Worm (Caenorhabditis elegans): Measurements from ENCODE around the gene C17B7.8.

Gene C17B7.8

ce11 chrV:3332023-3332422 is 7.9 kb upstream of the C17B7.8 start, which contains the start of gene C17B7.9:
Gene C17B7.9 (minus strand): TSS chrV:3332123.
- no peak for TF ChIP-seq tbx-2 (tag; optimal IDR thresholded peaks at IDR 0.05)
- TF ChIP-seq nhr-43 (tag; optimal IDR thresholded peaks at IDR 0.05; ENCODE audit: poor library complexity, severe bottlenecking) = no peak
- TF ChIP-seq pha-4 (tag; optimal IDR thresholded peaks at IDR 0.05) = no peak
- TF ChIP-seq unc-39 (tag; optimal IDR thresholded peaks at IDR 0.05) = no peak
- no peak for TF ChIP-seq egl-27 (tag; optimal IDR thresholded peaks at IDR 0.05)
- TF ChIP-seq jun-1 (tag; optimal IDR thresholded peaks at IDR 0.05) = no peak
- TF ChIP-seq fos-1 (tag; optimal IDR thresholded peaks at IDR 0.05) = no peak
- TF ChIP-seq daf-12 (tag; optimal IDR thresholded peaks at IDR 0.05) = no peak
- TF ChIP-seq nhr-11 (tag; optimal IDR thresholded peaks at IDR 0.05) = no peak
- no peak for TF ChIP-seq ceh-9 (tag; optimal IDR thresholded peaks at IDR 0.05)
- TF ChIP-seq R02D3.7 (tag; optimal IDR thresholded peaks at IDR 0.05) = no peak
- no peak for TF ChIP-seq nhr-77 (tag; optimal IDR thresholded peaks at IDR 0.05)
- no peak for TF ChIP-seq snpc-4 (tag; optimal IDR thresholded peaks at IDR 0.05)
- no peak for TF ChIP-seq ZK546.5 (tag; optimal IDR thresholded peaks at IDR 0.05)
- no peak for TF ChIP-seq nhr-23 (tag; optimal IDR thresholded peaks at IDR 0.05)
- no peak for TF ChIP-seq nhr-67 (tag; optimal IDR thresholded peaks at IDR 0.05)
- no peak for TF ChIP-seq egl-5 (tag; optimal IDR thresholded peaks at IDR 0.05)
- TF ChIP-seq mml-1 (tag; optimal IDR thresholded peaks at IDR 0.05) = no peak

- TF ChIP-seq mml-1 (tag; optimal IDR thresholded peaks at IDR 0.05) = no peak
- TF ChIP-seq nhr-28 (tag; optimal IDR thresholded peaks at IDR 0.05) = no peak
- no peak for TF ChIP-seq elt-1 (tag; optimal IDR thresholded peaks at IDR 0.05)
- no peak for TF ChIP-seq snpc-4 (tag; optimal IDR thresholded peaks at IDR 0.05)
- no peak for TF ChIP-seq jun-1 (tag; optimal IDR thresholded peaks at IDR 0.05)
- no peak for TF ChIP-seq nfya-1 (tag; optimal IDR thresholded peaks at IDR 0.05; ENCODE audit: insufficient read depth)
- TF ChIP-seq egl-27 (tag; optimal IDR thresholded peaks at IDR 0.05) = no peak
- no peak for TF ChIP-seq nhr-25 (tag; optimal IDR thresholded peaks at IDR 0.05)
- no peak for TF ChIP-seq mdl-1 (tag; optimal IDR thresholded peaks at IDR 0.05)
- no peak for TF ChIP-seq sea-2 (GFP tag; optimal IDR thresholded peaks at IDR 0.05)
- TF ChIP-seq ceh-82 (tag; optimal IDR thresholded peaks at IDR 0.05) = no peak
- TF ChIP-seq pha-4 (tag; optimal IDR thresholded peaks at IDR 0.05) = no peak
- TF ChIP-seq egl-5 (tag; optimal IDR thresholded peaks at IDR 0.05) = no peak
- TF ChIP-seq nhr-67 (tag; optimal IDR thresholded peaks at IDR 0.05) = no peak
- no peak for TF ChIP-seq ZK546.5 (tag; optimal IDR thresholded peaks at IDR 0.05)
- no peak for TF ChIP-seq ama-1 (optimal IDR thresholded peaks at IDR 0.05)
- TF ChIP-seq nhr-77 (tag; optimal IDR thresholded peaks at IDR 0.05) = no peak
These were observed 3.6 kb downstream of the C17B7.8 start, which contains the start of gene C17B7.14 for ce11 chrV:3320432-3320831. Gene C17B7.14 (minus strand): TSS chrV:3320532.

ce11 chrV:3320005-3320404 is 4.1 kb downstream of the C17B7.8 start, which contains the start of gene F35F10.14:
Gene F35F10.14 (minus strand): TSS chrV:3320105.
- TF ChIP-seq lin-39 (tag; optimal IDR thresholded peaks at IDR 0.05) (no peak), egl-27 (tag; optimal IDR thresholded peaks at IDR 0.05) (no peak), lsy-12 (tag; optimal IDR thresholded peaks at IDR 0.05) (no peak), elt-1 (tag; optimal IDR thresholded peaks at IDR 0.05) (no peak), nhr-43 (tag; optimal IDR thresholded peaks at IDR 0.05; ENCODE audit: poor library complexity, severe bottlenecking) (no peak), pqm-1 (tag; optimal IDR thresholded peaks at IDR 0.05) (no peak), ZK546.5 (tag; optimal IDR thresholded peaks at IDR 0.05) (no peak), hmg-11 (tag; optimal IDR thresholded peaks at IDR 0.05) (no peak)

- no peak for TF ChIP-seq zag-1 (tag; optimal IDR thresholded peaks at IDR 0.05)
- no peak for TF ChIP-seq nhr-77 (tag; optimal IDR thresholded peaks at IDR 0.05)
- TF ChIP-seq nhr-237 (tag; optimal IDR thresholded peaks at IDR 0.05) = no peak
- TF ChIP-seq nhr-67 (tag; optimal IDR thresholded peaks at IDR 0.05) = no peak
These were observed 5.1 kb downstream of the C17B7.8 start, which contains the start of gene F35F10.13 for ce11 chrV:3318975-3319374. Gene F35F10.13 (minus strand): TSS chrV:3319075.

ce11 chrV:3316108-3316507 is 8.0 kb downstream of the C17B7.8 start, which contains the start of gene F35F10.1:
Gene F35F10.1 (plus strand): TSS chrV:3316307.
- no peak for TF ChIP-seq lin-39 (tag; optimal IDR thresholded peaks at IDR 0.05)
- no peak for TF ChIP-seq ceh-82 (tag; optimal IDR thresholded peaks at IDR 0.05)
- TF ChIP-seq unc-39 (tag; optimal IDR thresholded peaks at IDR 0.05) = no peak
- TF ChIP-seq nhr-67 (tag; optimal IDR thresholded peaks at IDR 0.05) = no peak
- no peak for TF ChIP-seq elt-1 (tag; optimal IDR thresholded peaks at IDR 0.05)
- no peak for TF ChIP-seq ceh-16 (tag; optimal IDR thresholded peaks at IDR 0.05)
- TF ChIP-seq ceh-28 (tag; optimal IDR thresholded peaks at IDR 0.05) = no peak
- TF ChIP-seq jun-1 (tag; optimal IDR thresholded peaks at IDR 0.05) = no peak
- no peak for TF ChIP-seq skn-1 (tag; optimal IDR thresholded peaks at IDR 0.05)
- TF ChIP-seq ZK546.5 (tag; optimal IDR thresholded peaks at IDR 0.05) = no peak
- TF ChIP-seq unc-62 (GFP tag; optimal IDR thresholded peaks at IDR 0.05) = no peak
- no peak for TF ChIP-seq elt-2 (tag; optimal IDR thresholded peaks at IDR 0.05)

Measured in whole organism, L3 larva.